Worm (Caenorhabditis elegans): ENCODE results near the gene Y4C6B.4.
A peak's percentile ranks its signal among the peaks of the same experiment; 100 is the strongest.

The Y4C6B.4 gene

ce11 chrIV:5360533-5360932 lies 34.3 kb downstream of the Y4C6B.4 start, which contains the start of gene F41H10.5:
Gene F41H10.5, plus strand, starts transcription at chrIV:5360907.
- no peak for TF ChIP-seq dao-5 (tag; optimal IDR thresholded peaks at IDR 0.05)
- TF ChIP-seq him-1 (tag; optimal IDR thresholded peaks at IDR 0.05) = no peak
- no peak for TF ChIP-seq W03F9.2 (tag; optimal IDR thresholded peaks at IDR 0.05)

ce11 chrIV:5364135-5364609 lies 37.9 kb downstream of the Y4C6B.4 start, which contains the start of the genes hda-6 and F41H10.4:
Gene hda-6, minus strand, starts transcription at chrIV:5364306.
Gene F41H10.4, plus strand, starts transcription at chrIV:5364559.
- no peak for TF ChIP-seq dao-5 (tag; optimal IDR thresholded peaks at IDR 0.05)
- TF ChIP-seq W03F9.2 (tag; optimal IDR thresholded peaks at IDR 0.05) = peak; percentile 94
- TF ChIP-seq him-1 (tag; optimal IDR thresholded peaks at IDR 0.05) = no peak

- no peak for TF ChIP-seq him-1 (tag; optimal IDR thresholded peaks at IDR 0.05)
- TF ChIP-seq dao-5 (tag; optimal IDR thresholded peaks at IDR 0.05) = no peak
- TF ChIP-seq W03F9.2 (tag; optimal IDR thresholded peaks at IDR 0.05) = no peak
Observed at ce11 chrIV:5366567-5366966, 40.3 kb downstream of the Y4C6B.4 start, which contains the start of gene sand-1. Gene sand-1, plus strand, starts transcription at chrIV:5366867.

ce11 chrIV:5367899-5368298 lies 41.7 kb downstream of the Y4C6B.4 start:
- no peak for TF ChIP-seq him-1 (tag; optimal IDR thresholded peaks at IDR 0.05)

DNA sequence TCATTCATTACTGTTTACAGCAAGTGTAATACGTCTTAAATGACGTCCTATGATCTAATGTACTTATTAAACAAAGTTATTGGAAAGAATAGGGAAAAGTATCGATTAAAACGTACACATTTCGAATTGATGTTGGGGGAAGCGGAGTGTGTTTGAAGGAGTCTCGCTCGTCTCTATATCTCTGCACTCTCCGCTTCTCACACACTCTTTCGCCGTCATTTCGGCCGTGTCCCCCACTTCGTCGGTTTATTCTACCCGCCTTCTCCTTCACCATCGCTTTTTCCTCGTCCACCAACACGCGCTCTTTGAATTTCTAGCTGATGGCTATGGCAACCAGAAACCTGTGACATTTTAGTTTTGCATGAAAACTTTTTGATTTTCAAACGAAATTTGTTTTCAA lies 42.6 kb downstream of the Y4C6B.4 start:
- TF ChIP-seq W03F9.2 (tag; optimal IDR thresholded peaks at IDR 0.05) (peak; percentile 46), dao-5 (tag; optimal IDR thresholded peaks at IDR 0.05) (no peak)

- no peak for TF ChIP-seq him-1 (tag; optimal IDR thresholded peaks at IDR 0.05)
- no peak for TF ChIP-seq W03F9.2 (tag; optimal IDR thresholded peaks at IDR 0.05)
- no peak for TF ChIP-seq dao-5 (tag; optimal IDR thresholded peaks at IDR 0.05)
Observed at ce11 chrIV:5369414-5369813, 43.2 kb downstream of the Y4C6B.4 start, which contains the start of gene F41H10.3. Gene F41H10.3, plus strand, starts transcription at chrIV:5369801.

DNA sequence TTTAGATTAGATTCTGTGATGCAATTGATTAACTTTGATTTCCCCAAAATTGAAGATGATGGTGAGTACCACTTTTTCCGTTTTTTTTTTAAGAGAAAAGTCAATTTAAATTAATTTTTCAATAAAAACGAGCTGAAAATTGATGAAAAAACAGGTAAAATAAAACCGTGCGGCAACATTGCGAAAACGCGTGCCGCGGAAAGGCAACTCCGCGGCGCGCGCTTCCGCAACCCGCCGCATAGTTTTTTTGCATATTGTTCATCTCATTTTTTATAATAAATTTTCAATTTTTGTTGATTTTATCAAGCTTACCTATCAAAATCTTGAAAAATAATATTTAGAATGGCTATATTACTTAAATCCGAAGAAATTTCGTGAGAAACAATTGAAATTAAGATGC lies 44.7 kb downstream of the Y4C6B.4 start:
- TF ChIP-seq him-1 (tag; optimal IDR thresholded peaks at IDR 0.05) (no peak), W03F9.2 (tag; optimal IDR thresholded peaks at IDR 0.05) (no peak), dao-5 (tag; optimal IDR thresholded peaks at IDR 0.05) (no peak)

DNA sequence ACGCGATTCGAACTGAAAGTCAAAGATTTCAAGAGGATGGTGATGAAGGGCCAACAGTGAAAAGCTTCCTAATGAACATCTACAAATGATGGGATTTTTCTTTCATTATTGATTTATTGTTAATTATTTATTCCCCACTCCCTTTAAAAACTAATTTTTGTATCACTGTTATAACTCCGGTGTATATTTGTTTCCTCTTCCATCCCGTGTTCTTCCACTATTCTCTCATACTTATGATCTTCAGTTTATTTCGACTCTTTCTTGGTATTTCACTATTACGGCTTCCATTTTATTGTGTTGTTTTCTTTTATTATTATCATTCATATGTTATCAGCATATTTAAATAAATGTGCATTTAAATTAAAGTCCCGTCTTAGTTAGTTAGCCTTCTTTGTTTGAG lies 48.1 kb downstream of the Y4C6B.4 start:
- TF ChIP-seq dao-5 (tag; optimal IDR thresholded peaks at IDR 0.05) (no peak), W03F9.2 (tag; optimal IDR thresholded peaks at IDR 0.05) (no peak), him-1 (tag; optimal IDR thresholded peaks at IDR 0.05) (no peak)

ce11 chrIV:5374946-5375345 lies 48.7 kb downstream of the Y4C6B.4 start:
- no peak for TF ChIP-seq him-1 (tag; optimal IDR thresholded peaks at IDR 0.05)
- TF ChIP-seq W03F9.2 (tag; optimal IDR thresholded peaks at IDR 0.05) = no peak
- no peak for TF ChIP-seq dao-5 (tag; optimal IDR thresholded peaks at IDR 0.05)

DNA sequence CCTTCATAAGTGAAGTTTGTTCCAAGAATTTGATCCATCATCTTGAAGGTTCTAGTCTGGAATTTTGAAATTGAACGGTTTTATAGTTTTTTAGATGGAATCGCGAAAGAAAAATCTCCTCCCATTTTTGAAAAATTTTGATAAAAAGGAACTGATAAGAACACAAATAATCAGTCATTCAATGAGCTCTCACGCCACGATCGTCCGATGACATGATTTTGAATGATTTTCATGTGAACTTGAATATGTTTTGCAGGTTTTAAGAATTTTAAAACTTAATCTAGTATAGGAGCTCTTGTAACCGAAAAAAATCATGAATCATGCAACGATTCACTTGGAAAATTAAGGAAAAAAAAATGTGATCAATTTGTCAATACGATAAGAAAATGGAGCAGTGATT lies 50.8 kb downstream of the Y4C6B.4 start, which contains the start of gene elo-5:
Gene elo-5 (minus strand): TSS at position 56 of the 400 bp plus-strand sequence.
- no peak for TF ChIP-seq W03F9.2 (tag; optimal IDR thresholded peaks at IDR 0.05)
- TF ChIP-seq him-1 (tag; optimal IDR thresholded peaks at IDR 0.05) = no peak
- TF ChIP-seq dao-5 (tag; optimal IDR thresholded peaks at IDR 0.05) = no peak
